Worm (Caenorhabditis elegans): ENCODE results near the gene xpf-1.

The xpf-1 gene

DNA sequence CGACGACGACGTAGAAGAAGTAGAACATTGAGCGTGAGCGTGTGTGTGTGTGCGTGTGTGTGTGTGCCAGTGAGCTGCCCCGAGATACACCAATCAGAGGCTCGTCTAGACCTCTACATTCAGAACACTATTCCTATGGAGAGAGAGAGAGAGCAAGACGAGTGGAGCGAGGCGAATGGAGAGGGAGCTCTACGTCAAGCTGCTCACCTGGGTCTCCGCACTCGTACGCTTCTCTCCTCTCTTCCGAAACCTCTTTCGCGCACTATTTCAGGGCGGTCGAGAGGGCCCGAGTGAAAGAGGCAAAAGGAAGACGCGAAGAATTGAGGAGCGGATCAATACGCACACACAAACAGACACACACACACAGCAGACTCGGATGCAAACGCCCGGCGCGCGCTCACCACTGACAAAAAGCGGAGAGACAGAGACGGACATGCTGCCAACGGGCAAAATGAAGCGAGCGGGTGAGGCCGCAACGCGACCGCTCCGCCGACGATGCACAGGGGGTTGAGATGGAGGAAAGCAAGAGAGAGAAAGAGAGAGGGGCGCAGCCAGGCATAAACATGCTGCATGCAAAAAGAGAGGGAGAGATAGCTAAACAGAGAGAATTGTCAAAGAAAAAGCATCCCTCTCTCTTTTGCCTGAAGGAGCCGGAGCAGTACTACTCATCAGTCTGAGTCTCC, 53.7 kb downstream of the xpf-1 start (continued):
- peak; percentile 44 for TF ChIP-seq unc-86 (tag; optimal IDR thresholded peaks at IDR 0.05)
- peak; percentile 64 for TF ChIP-seq dmd-4 (tag; optimal IDR thresholded peaks at IDR 0.05; ENCODE audit: borderline replicate concordance)
- TF ChIP-seq ceh-2 (tag; optimal IDR thresholded peaks at IDR 0.05), result peak; percentile 55
- TF ChIP-seq gmeb-2 (tag; optimal IDR thresholded peaks at IDR 0.05), result no peak
- peak; percentile 82 for TF ChIP-seq F13H6.1 (tag; optimal IDR thresholded peaks at IDR 0.05)
- peak; percentile 4 for TF ChIP-seq che-1 (tag; optimal IDR thresholded peaks at IDR 0.05)
- no peak for TF ChIP-seq ceh-9 (tag; optimal IDR thresholded peaks at IDR 0.05)
- TF ChIP-seq mec-3 (tag; optimal IDR thresholded peaks at IDR 0.05; ENCODE audit: borderline replicate concordance), result peak; percentile 49
- TF ChIP-seq ceh-30 (tag; optimal IDR thresholded peaks at IDR 0.05), result peak; percentile 35
- peak; percentile 53 for TF ChIP-seq ceh-22 (tag; optimal IDR thresholded peaks at IDR 0.05)
- TF ChIP-seq nhr-232 (tag; optimal IDR thresholded peaks at IDR 0.05), result no peak
- peak; percentile 99 for TF ChIP-seq nfya-1 (tag; optimal IDR thresholded peaks at IDR 0.05)
- peak; percentile 28 for TF ChIP-seq pqm-1 (tag; optimal IDR thresholded peaks at IDR 0.05)
- TF ChIP-seq ceh-18 (tag; optimal IDR thresholded peaks at IDR 0.05), result peak; percentile 99
- peak; percentile 62 for TF ChIP-seq sdc-2 (tag; optimal IDR thresholded peaks at IDR 0.05)
- TF ChIP-seq fkh-10 (GFP tag; optimal IDR thresholded peaks at IDR 0.05), result no peak
- no peak for TF ChIP-seq madf-2 (tag; optimal IDR thresholded peaks at IDR 0.05)
- TF ChIP-seq unc-55 (GFP tag; optimal IDR thresholded peaks at IDR 0.05), result peak; percentile 80

DNA sequence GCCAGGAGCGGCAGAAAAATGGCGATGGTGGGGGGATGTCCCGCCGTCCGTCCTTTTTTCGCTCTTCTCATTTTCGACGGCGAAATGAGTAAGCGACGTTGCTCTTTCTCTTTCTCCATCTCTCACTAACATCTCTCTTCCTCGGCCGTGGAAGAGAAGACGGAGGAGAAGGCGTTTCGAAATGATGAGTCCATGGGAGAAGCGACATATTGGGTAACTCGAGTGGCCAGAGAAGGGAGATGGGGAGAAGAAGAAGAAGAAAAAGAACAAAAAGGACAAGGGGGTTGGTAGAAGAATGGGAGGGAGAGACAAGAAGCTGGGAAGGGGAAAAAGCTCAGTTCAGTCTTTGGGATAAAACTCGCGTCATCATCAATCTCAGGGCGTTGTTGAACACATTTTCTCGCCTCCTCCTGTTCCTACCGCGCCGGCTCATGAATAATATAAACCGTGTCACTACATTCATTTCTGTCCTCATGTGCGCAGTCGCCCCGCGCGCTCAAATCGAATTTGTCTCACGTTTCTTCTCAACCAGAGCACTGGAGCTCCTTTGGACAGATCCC, 55.7 kb downstream of the xpf-1 start:
- TF ChIP-seq ceh-34 (tag; optimal IDR thresholded peaks at IDR 0.05) (peak; percentile 79), elt-2 (tag; optimal IDR thresholded peaks at IDR 0.05) (no peak), T23F11.4 (GFP tag; optimal IDR thresholded peaks at IDR 0.05) (no peak), pax-1 (tag; optimal IDR thresholded peaks at IDR 0.05) (no peak), C08G9.2 (tag; optimal IDR thresholded peaks at IDR 0.05) (peak; percentile 37), unc-42 (tag; optimal IDR thresholded peaks at IDR 0.05) (peak; percentile 75), tbx-2 (tag; optimal IDR thresholded peaks at IDR 0.05) (peak; percentile 50), pros-1 (tag; optimal IDR thresholded peaks at IDR 0.05) (no peak), ceh-19 (GFP tag; optimal IDR thresholded peaks at IDR 0.05) (peak; percentile 60), K02D7.2 (tag; optimal IDR thresholded peaks at IDR 0.05) (no peak), eyg-1 (tag; optimal IDR thresholded peaks at IDR 0.05) (no peak), unc-55 (GFP tag; optimal IDR thresholded peaks at IDR 0.05) (peak; percentile 47), ama-1 (optimal IDR thresholded peaks at IDR 0.05) (no peak), hlh-8 (tag; optimal IDR thresholded peaks at IDR 0.05) (no peak), nhr-11 (tag; optimal IDR thresholded peaks at IDR 0.05) (no peak), ceh-48 (tag; optimal IDR thresholded peaks at IDR 0.05) (no peak), nfya-1 (tag; optimal IDR thresholded peaks at IDR 0.05) (peak; percentile 46), pag-3 (tag; optimal IDR thresholded peaks at IDR 0.05; ENCODE audit: borderline replicate concordance) (peak; percentile 27), ceh-18 (tag; optimal IDR thresholded peaks at IDR 0.05) (peak; percentile 18), sox-2 (GFP tag; IDR thresholded peaks at IDR 0.05) (no peak), unc-86 (tag; optimal IDR thresholded peaks at IDR 0.05) (no peak), mec-3 (tag; optimal IDR thresholded peaks at IDR 0.05; ENCODE audit: borderline replicate concordance) (no peak), npax-4 (tag; optimal IDR thresholded peaks at IDR 0.05) (no peak), rnt-1 (tag; optimal IDR thresholded peaks at IDR 0.05) (peak; percentile 4), nhr-232 (tag; optimal IDR thresholded peaks at IDR 0.05) (no peak), gmeb-2 (tag; optimal IDR thresholded peaks at IDR 0.05) (no peak), lim-6 (tag; optimal IDR thresholded peaks at IDR 0.05) (peak; percentile 31), ceh-14 (tag; optimal IDR thresholded peaks at IDR 0.05) (peak; percentile 35)

DNA sequence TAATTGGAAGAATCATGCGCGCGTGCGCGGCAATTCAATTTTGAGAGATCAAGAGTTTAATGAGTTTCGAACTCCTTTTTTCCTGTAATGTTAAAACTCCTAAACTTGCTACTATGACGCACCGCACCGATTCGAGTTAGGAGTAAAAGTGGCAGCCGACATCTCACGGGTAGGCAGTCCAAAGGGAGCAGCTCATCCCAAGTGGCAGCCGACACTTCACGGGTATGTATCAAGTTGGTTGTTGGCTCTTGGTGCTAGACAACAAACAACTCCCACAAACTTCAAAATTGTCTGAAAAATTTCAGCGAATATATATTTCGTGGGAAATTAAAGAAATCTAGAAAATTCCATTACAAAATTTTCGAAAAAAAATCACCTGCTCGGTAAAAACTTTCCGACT, 57.2 kb downstream of the xpf-1 start:
- TF ChIP-seq hlh-15 (tag; optimal IDR thresholded peaks at IDR 0.05) (no peak), unc-42 (tag; optimal IDR thresholded peaks at IDR 0.05) (peak; percentile 28), sox-4 (tag; optimal IDR thresholded peaks at IDR 0.05) (no peak)
